Fruit fly (Drosophila melanogaster): ENCODE data around the gene CG10516.

CG10516 gene

DNA sequence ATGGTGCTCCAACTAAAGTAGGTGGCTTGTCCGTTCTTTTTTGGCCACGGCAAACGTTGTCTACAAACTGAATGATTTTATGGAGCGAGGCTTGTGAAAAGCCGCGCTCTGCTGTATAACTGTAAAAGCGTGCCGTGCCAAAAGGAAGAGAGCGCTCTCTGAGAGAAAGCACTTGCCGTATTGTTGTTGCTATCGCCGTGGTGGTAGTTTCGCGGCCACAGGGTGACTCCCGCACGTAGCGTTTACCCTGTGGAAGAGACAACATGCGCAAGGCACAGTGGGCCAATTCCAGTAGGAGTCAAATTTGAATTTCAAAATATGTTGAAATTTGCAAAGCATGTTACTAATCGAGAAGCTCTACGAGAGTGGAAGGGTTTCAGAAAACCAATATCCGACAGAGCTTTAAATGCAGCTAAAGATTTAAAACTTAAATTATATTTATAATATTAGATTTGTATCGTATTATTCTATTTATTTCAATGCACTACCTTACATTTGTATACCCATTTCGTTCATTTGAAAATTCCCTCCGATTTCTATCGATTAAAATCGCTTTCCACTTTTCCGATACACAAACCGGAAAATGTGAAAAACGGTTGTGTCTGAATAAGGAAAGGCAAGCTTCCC is 43.1 kb upstream of the CG10516 start, which contains the start of gene sff (continued):
- peak; percentile 83 for TF ChIP-seq CG8359 (GFP tag; optimal IDR thresholded peaks at IDR 0.05; ENCODE audit: borderline replicate concordance)
- peak in 1 of 2 experiments; percentile 66 for TF ChIP-seq insv (GFP tag; optimal IDR thresholded peaks at IDR 0.05)
- peak; percentile 74 for TF ChIP-seq cad (GFP tag; optimal IDR thresholded peaks at IDR 0.05)
- TF ChIP-seq br (optimal IDR thresholded peaks at IDR 0.05): no peak
- TF ChIP-seq CG42726 (GFP tag; IDR thresholded peaks at IDR 0.05; ENCODE audit: partially characterized antibody): no peak
- TF ChIP-seq emc (GFP tag; optimal IDR thresholded peaks at IDR 0.05): no peak
- TF ChIP-seq ssp (GFP tag; IDR thresholded peaks at IDR 0.05): peak; percentile 75
- TF ChIP-seq ham (GFP tag; IDR thresholded peaks at IDR 0.05): no peak
- peak; percentile 86 for TF ChIP-seq otp (GFP tag; IDR thresholded peaks at IDR 0.05)
- TF ChIP-seq CG18011 (GFP tag; optimal IDR thresholded peaks at IDR 0.05): peak; percentile 61
- TF ChIP-seq HmgZ (tag; optimal IDR thresholded peaks at IDR 0.05): peak; percentile 87
- TF ChIP-seq CG6272 (GFP tag; IDR thresholded peaks at IDR 0.05): peak; percentile 84
- peak; percentile 65; the same call in 1 of the 3 replicates for TF ChIP-seq C15 (GFP tag; IDR thresholded peaks at IDR 0.05)
- TF ChIP-seq CG16815 (GFP tag; optimal IDR thresholded peaks at IDR 0.05): peak; percentile 90
- TF ChIP-seq ftz-f1 (GFP tag; optimal IDR thresholded peaks at IDR 0.05): peak; percentile 15
- no peak for TF ChIP-seq nerfin-2 (GFP tag; IDR thresholded peaks at IDR 0.05; ENCODE audit: partially characterized antibody)
- peak; percentile 76 for TF ChIP-seq MBD-R2 (GFP tag; IDR thresholded peaks at IDR 0.05)
- peak; percentile 83 for TF ChIP-seq Six4 (GFP tag; optimal IDR thresholded peaks at IDR 0.05)
- TF ChIP-seq Dip3 (GFP tag; optimal IDR thresholded peaks at IDR 0.05): peak; percentile 56
- TF ChIP-seq CG3838 (GFP tag; optimal IDR thresholded peaks at IDR 0.05): peak; percentile 13
- TF ChIP-seq CG18262 (tag; optimal IDR thresholded peaks at IDR 0.05): peak; percentile 93
- peak; percentile 74 for TF ChIP-seq CG2120 (GFP tag; optimal IDR thresholded peaks at IDR 0.05)
- TF ChIP-seq da (GFP tag; optimal IDR thresholded peaks at IDR 0.05): peak; percentile 5
- peak; percentile 69 for TF ChIP-seq Dad (GFP tag; optimal IDR thresholded peaks at IDR 0.05)
- TF ChIP-seq dan (GFP tag; IDR thresholded peaks at IDR 0.05): peak; percentile 62; the same call in 1 of the 2 replicates
- TF ChIP-seq Ets65A (GFP tag): peak; percentile 95
- peak; percentile 55 for TF ChIP-seq Bteb2 (GFP tag; optimal IDR thresholded peaks at IDR 0.05)
- TF ChIP-seq ranshi (GFP tag; IDR thresholded peaks at IDR 0.05): peak; percentile 86; the same call in 1 of the 2 replicates
- peak; percentile 87 for TF ChIP-seq CG10543 (GFP tag; optimal IDR thresholded peaks at IDR 0.05)
- TF ChIP-seq zfh2 (GFP tag; optimal IDR thresholded peaks at IDR 0.05): peak; percentile 24
- TF ChIP-seq inv (GFP tag; IDR thresholded peaks at IDR 0.05; ENCODE audit: partially characterized antibody): 0 out of 2 replicates have a peak, but pooled peaks have one; percentile 7
- TF ChIP-seq Nf-YC (tag; optimal IDR thresholded peaks at IDR 0.05): peak; percentile 80
- peak; percentile 81 for TF ChIP-seq CG11723 (GFP tag; optimal IDR thresholded peaks at IDR 0.05)
- peak; percentile 60; the same call in 1 of the 2 replicates for TF ChIP-seq Nf-YA (GFP tag; IDR thresholded peaks at IDR 0.05)
- peak; percentile 83 for TF ChIP-seq CG8388 (GFP tag; optimal IDR thresholded peaks at IDR 0.05)
- peak; percentile 65 for TF ChIP-seq fd3F (GFP tag; optimal IDR thresholded peaks at IDR 0.05)
- TF ChIP-seq fd96Cb (tag; optimal IDR thresholded peaks at IDR 0.05): peak; percentile 92
- TF ChIP-seq ems (GFP tag; optimal IDR thresholded peaks at IDR 0.05): peak; percentile 59
- peak; percentile 82 for TF ChIP-seq CG10654 (GFP tag; optimal IDR thresholded peaks at IDR 0.05)
- peak; percentile 91 for TF ChIP-seq CG4360 (GFP tag; IDR thresholded peaks at IDR 0.05)
- peak; percentile 88 for TF ChIP-seq croc (GFP tag; conservative IDR thresholded peaks at IDR 0.05)
- peak; percentile 51; the same call in 1 of the 2 replicates for TF ChIP-seq dati (GFP tag; IDR thresholded peaks at IDR 0.05)
- TF ChIP-seq tio (GFP tag; optimal IDR thresholded peaks at IDR 0.05): peak; percentile 90
- peak; percentile 18 for TF ChIP-seq ab (GFP tag; optimal IDR thresholded peaks at IDR 0.05)
- 0 out of 3 replicates have a peak, but pooled peaks have one; percentile 13 for TF ChIP-seq CG34224 (GFP tag; IDR thresholded peaks at IDR 0.05; ENCODE audit: partially characterized antibody)
- peak; percentile 67; the same call in 1 of the 3 replicates for TF ChIP-seq sr (GFP tag; IDR thresholded peaks at IDR 0.05)
- TF ChIP-seq en (GFP tag; optimal IDR thresholded peaks at IDR 0.05): peak; percentile 33
- TF ChIP-seq CG33557 (GFP tag; optimal IDR thresholded peaks at IDR 0.05): peak; percentile 89
- TF ChIP-seq NfI (GFP tag; optimal IDR thresholded peaks at IDR 0.05): peak; percentile 89
- peak; percentile 75 for TF ChIP-seq CG30020 (tag; optimal IDR thresholded peaks at IDR 0.05)

Data from whole organism, embryonic.